Worm (Caenorhabditis elegans) whole organism, early embryonic: ENCODE measurements around the gene Y102A5C.2.
A peak's percentile ranks its signal among the peaks of the same experiment; 100 is the strongest.

Experiments used
- F13C5.2 ChIP-seq: sonication (generic microtip); optimal IDR thresholded peaks from 2 replicates; lab custom pipeline; 2017; ENCODE audit warnings: mild to moderate bottlenecking, missing genetic modification characterization, inconsistent platforms, missing compliant biosample characterization
- ama-1 ChIP-seq: fragments of 150-350 bp; optimal IDR thresholded peaks from 2 replicates; lab custom pipeline; 2014
- ets-7 ChIP-seq: sonication (generic microtip); optimal IDR thresholded peaks from 2 replicates; lab custom pipeline; 2016; ENCODE audit warnings: missing genotype, missing genetic modification characterization, missing compliant biosample characterization
- hmbx-1 ChIP-seq: sonication (generic microtip); optimal IDR thresholded peaks from 2 replicates; lab custom pipeline; 2016; ENCODE audit warnings: mild to moderate bottlenecking, missing genetic modification characterization, missing compliant biosample characterization
- hnd-1 ChIP-seq: sonication (generic microtip); optimal IDR thresholded peaks from 2 replicates; lab custom pipeline; 2016; ENCODE audit warnings: missing genetic modification characterization, missing compliant biosample characterization
- sea-1 ChIP-seq: fragments of 200-800 bp; sonication (Bioruptor generic); conservative IDR thresholded peaks from 2 replicates; pipeline ENCODE4 v1.3.6; 2022; ENCODE audit warnings: missing genetic modification characterization, missing compliant biosample characterization
- tbx-11 ChIP-seq: fragments of 200-800 bp; sonication (Bioruptor generic); IDR thresholded peaks from 2 replicates; pipeline ENCODE4 v1.3.6; 2022; ENCODE audit warnings: missing genetic modification characterization, missing compliant biosample characterization

Y102A5C.2 gene

ce11 chrV:16965655-16966054 lies 47.1 kb downstream of the Y102A5C.2 start, which contains the start of gene efl-1:
Gene efl-1, minus strand, starts transcription at chrV:16965675.
- TF ChIP-seq sea-1 (no peak), F13C5.2 (peak; percentile 67), hnd-1 (tag; lab: Kevin White, UChicago) (no peak)

- TF ChIP-seq ama-1 (lab: Kevin White, UChicago), result no peak
- TF ChIP-seq sea-1, result no peak
- TF ChIP-seq tbx-11 (GFP tag; lab: Robert Waterston, UW), result no peak
- TF ChIP-seq hmbx-1, result no peak
- no peak for TF ChIP-seq ets-7 (tag; lab: Kevin White, UChicago)
Measured at ce11 chrV:16966636-16967035, 48.1 kb downstream of the Y102A5C.2 start, which contains the start of gene fbxa-90. Gene fbxa-90, plus strand, starts transcription at chrV:16966814.
